Fruit fly (Drosophila melanogaster) whole organism, embryonic: ENCODE results near the gene fkh.

Source experiments
- Asciz ChIP-seq: fragments of 200-800 bp; sonication (Bioruptor generic); optimal IDR thresholded peaks from 2 replicates; lab custom pipeline; 2017; ENCODE audit warnings: missing biosample characterization, mild to moderate bottlenecking, missing genetic modification characterization, missing genetic modification reagents
- CG10209 ChIP-seq: fragments of 200-800 bp; sonication (Bioruptor generic); optimal IDR thresholded peaks from 3 replicates; lab custom pipeline; 2017; ENCODE audit warnings: missing biosample characterization, mild to moderate bottlenecking, missing genetic modification characterization, missing genetic modification reagents
- CG10274 ChIP-seq: fragments of 200-800 bp; sonication (Bioruptor generic); optimal IDR thresholded peaks from 3 replicates; lab custom pipeline; 2017; ENCODE audit warnings: missing biosample characterization, mild to moderate bottlenecking, missing genetic modification characterization
- CG10959 ChIP-seq: fragments of 200-800 bp; sonication (Bioruptor generic); IDR thresholded peaks from 2 replicates; pipeline ENCODE4 v1.3.6; 2022; ENCODE audit warnings: missing biosample characterization, missing genetic modification characterization
- CG11093 ChIP-seq: fragments of 200-800 bp; sonication (Bioruptor generic); IDR thresholded peaks from 3 replicates; pipeline ENCODE4 v1.3.6; 2022; ENCODE audit warnings: missing biosample characterization, missing genetic modification characterization
- CG11560 ChIP-seq: fragments of 200-800 bp; sonication (Bioruptor generic); IDR thresholded peaks from 3 replicates; pipeline ENCODE4 v1.3.6; 2022; ENCODE audit warnings: missing biosample characterization, missing genetic modification characterization
- CG12155 ChIP-seq: fragments of 200-800 bp; sonication (Bioruptor generic); optimal IDR thresholded peaks from 3 replicates; lab custom pipeline; 2016; ENCODE audit warnings: missing biosample characterization, missing genetic modification characterization
- CG13424 ChIP-seq: fragments of 200-800 bp; sonication (Bioruptor generic); optimal IDR thresholded peaks from 2 replicates; lab custom pipeline; 2019; ENCODE audit warnings: missing biosample characterization, mild to moderate bottlenecking, missing genetic modification characterization, moderate library complexity
- CG15696 ChIP-seq: fragments of 200-800 bp; sonication (Bioruptor generic); optimal IDR thresholded peaks from 2 replicates; lab custom pipeline; 2019; ENCODE audit warnings: missing biosample characterization, mild to moderate bottlenecking, missing genetic modification characterization, moderate library complexity
- CG2199 ChIP-seq: fragments of 200-800 bp; sonication (Bioruptor generic); IDR thresholded peaks from 3 replicates; pipeline ENCODE4 v1.3.6; 2022; ENCODE audit warnings: missing biosample characterization, missing genetic modification characterization
- CG31441 ChIP-seq: fragments of 200-800 bp; sonication (Bioruptor generic); IDR thresholded peaks from 2 replicates; pipeline ENCODE4 v1.3.6; 2022; ENCODE audit warnings: missing biosample characterization, missing genetic modification characterization
- CG4328 ChIP-seq: fragments of 200-800 bp; sonication (Bioruptor generic); optimal IDR thresholded peaks from 3 replicates; lab custom pipeline; 2017; ENCODE audit warnings: missing biosample characterization, missing genetic modification reagents, missing genetic modification characterization
- CG4820 ChIP-seq: fragments of 200-800 bp; sonication (Bioruptor generic); optimal IDR thresholded peaks from 3 replicates; lab custom pipeline; 2016; ENCODE audit warnings: missing biosample characterization, missing genetic modification characterization
- CG7372 ChIP-seq: fragments of 200-800 bp; sonication (Bioruptor generic); IDR thresholded peaks from 2 replicates; pipeline ENCODE4 v1.3.6; 2022; ENCODE audit warnings: missing biosample characterization, missing genetic modification characterization
- CG8089 ChIP-seq: fragments of 200-800 bp; sonication (Bioruptor generic); optimal IDR thresholded peaks from 3 replicates; lab custom pipeline; 2016; ENCODE audit warnings: missing biosample characterization, missing genetic modification characterization
- Chrac-16 ChIP-seq: fragments of 200-800 bp; sonication (Bioruptor generic); optimal IDR thresholded peaks from 3 replicates; lab custom pipeline; 2016; ENCODE audit warnings: missing biosample characterization, missing genetic modification characterization
- Eip74EF ChIP-seq, 2 experiments: fragments of 200-800 bp in 1 of 2; fragments of >200 bp in 1 of 2; sonication (Bioruptor generic) in 1 of 2; optimal IDR thresholded peaks; 2 replicates each; lab custom pipeline; 2017 to 2019; ENCODE audit warnings: missing biosample characterization in 2 of 2, missing genetic modification characterization in 2 of 2, mild to moderate bottlenecking in 1 of 2, moderate library complexity in 1 of 2
- HLH54F ChIP-seq: fragments of 200-800 bp; sonication (Bioruptor generic); optimal IDR thresholded peaks from 3 replicates; lab custom pipeline; 2016; ENCODE audit warnings: missing biosample characterization, missing genetic modification characterization
- Lpt ChIP-seq: fragments of >200 bp; optimal IDR thresholded peaks from 2 replicates; lab custom pipeline; 2018; ENCODE audit warnings: missing biosample characterization, missing genetic modification characterization
- Mad ChIP-seq: fragments of 200-800 bp; sonication (Bioruptor generic); optimal IDR thresholded peaks from 2 replicates; lab custom pipeline; 2016; ENCODE audit warnings: missing biosample characterization, missing genetic modification characterization
- Nf-YA ChIP-seq: fragments of 200-800 bp; sonication (Bioruptor generic); IDR thresholded peaks from 2 replicates; pipeline ENCODE4 v1.3.6; 2022; ENCODE audit warnings: missing biosample characterization, missing genetic modification characterization
- Opbp ChIP-seq: fragments of 200-800 bp; sonication (Bioruptor generic); IDR thresholded peaks from 3 replicates; pipeline ENCODE4 v1.3.6; 2022; ENCODE audit warnings: missing biosample characterization, missing genetic modification characterization; ENCODE audit not compliant: partially characterized antibody
- Pdp1 ChIP-seq, 2 experiments: fragments of 200-800 bp; sonication (Bioruptor generic); optimal IDR thresholded peaks; 3 replicates each; lab custom pipeline; 2016; ENCODE audit warnings: missing biosample characterization in 2 of 2, missing genetic modification characterization in 2 of 2, mild to moderate bottlenecking in 1 of 2, moderate library complexity in 1 of 2
- Ravus ChIP-seq: fragments of 200-800 bp; sonication (Bioruptor generic); IDR thresholded peaks from 2 replicates; pipeline ENCODE4 v1.3.6; 2022; ENCODE audit warnings: missing biosample characterization, missing genetic modification characterization
- Rfx ChIP-seq: fragments of 200-800 bp; sonication (Bioruptor generic); IDR thresholded peaks from 2 replicates; pipeline ENCODE4 v1.3.6; 2022; ENCODE audit warnings: missing biosample characterization, missing genetic modification characterization
- Sox100B ChIP-seq: fragments of 200-800 bp; sonication (Bioruptor generic); optimal IDR thresholded peaks from 3 replicates; lab custom pipeline; 2018; ENCODE audit warnings: missing biosample characterization, mild to moderate bottlenecking, missing genetic modification characterization
- ab ChIP-seq: fragments of 200-800 bp; sonication (Bioruptor generic); optimal IDR thresholded peaks from 2 replicates; lab custom pipeline; 2016; ENCODE audit warnings: missing biosample characterization, missing genetic modification characterization
- ap ChIP-seq: fragments of 200-800 bp; sonication (Bioruptor generic); IDR thresholded peaks from 2 replicates; pipeline ENCODE4 v1.3.6; 2022; ENCODE audit warnings: missing biosample characterization, missing genetic modification characterization
- ara ChIP-seq: fragments of 200-800 bp; sonication (Bioruptor generic); IDR thresholded peaks from 2 replicates; pipeline ENCODE4 v1.3.6; 2022; ENCODE audit warnings: missing biosample characterization, missing genetic modification characterization
- btn ChIP-seq: fragments of 200-800 bp; sonication (Bioruptor generic); optimal IDR thresholded peaks from 2 replicates; lab custom pipeline; 2016; ENCODE audit warnings: missing biosample characterization, missing genetic modification characterization
- cg ChIP-seq: fragments of 200-800 bp; sonication (Bioruptor generic); optimal IDR thresholded peaks from 3 replicates; lab custom pipeline; 2019; ENCODE audit warnings: missing biosample characterization, mild to moderate bottlenecking, missing genetic modification characterization, moderate library complexity
- crol ChIP-seq: fragments of 200-800 bp; sonication (Bioruptor generic); IDR thresholded peaks from 2 replicates; pipeline ENCODE4 v1.3.6; 2022; ENCODE audit warnings: missing biosample characterization, missing genetic modification characterization
- emc ChIP-seq: fragments of 200-800 bp; sonication (Bioruptor generic); optimal IDR thresholded peaks from 2 replicates; lab custom pipeline; 2016; ENCODE audit warnings: missing biosample characterization, missing genetic modification characterization
- ems ChIP-seq: fragments of 200-800 bp; sonication (Bioruptor generic); optimal IDR thresholded peaks from 3 replicates; lab custom pipeline; 2016; ENCODE audit warnings: missing biosample characterization, missing genetic modification characterization
- fd3F ChIP-seq: fragments of 200-800 bp; sonication (Bioruptor generic); optimal IDR thresholded peaks from 2 replicates; lab custom pipeline; 2018; ENCODE audit warnings: missing biosample characterization, mild to moderate bottlenecking, missing genetic modification characterization, moderate library complexity
- ftz-f1 ChIP-seq: fragments of 200-800 bp; sonication (Bioruptor generic); optimal IDR thresholded peaks from 2 replicates; lab custom pipeline; 2016; ENCODE audit warnings: missing biosample characterization, missing genetic modification characterization
- gcm2 ChIP-seq: fragments of 200-800 bp; sonication (Bioruptor generic); optimal IDR thresholded peaks from 2 replicates; lab custom pipeline; 2016; ENCODE audit warnings: missing biosample characterization, missing genetic modification characterization
- hb ChIP-seq: fragments of 200-800 bp; sonication (Bioruptor generic); IDR thresholded peaks from 3 replicates; pipeline ENCODE4 v1.3.6; 2022; ENCODE audit warnings: missing biosample characterization, missing genetic modification characterization; ENCODE audit not compliant: partially characterized antibody
- mam ChIP-seq: fragments of 200-800 bp; sonication (Bioruptor generic); optimal IDR thresholded peaks from 3 replicates; lab custom pipeline; 2016; ENCODE audit warnings: missing biosample characterization, missing genetic modification characterization
- nmo ChIP-seq: fragments of 200-800 bp; sonication (Bioruptor generic); optimal IDR thresholded peaks from 2 replicates; lab custom pipeline; 2018; ENCODE audit warnings: missing biosample characterization, mild to moderate bottlenecking, missing genetic modification characterization, moderate library complexity
- nom ChIP-seq: fragments of 200-800 bp; sonication (Bioruptor generic); optimal IDR thresholded peaks from 2 replicates; lab custom pipeline; 2017; ENCODE audit warnings: missing biosample characterization, missing genetic modification characterization, mild to moderate bottlenecking, moderate library complexity, missing genetic modification reagents
- oc ChIP-seq: fragments of 200-800 bp; sonication (Bioruptor generic); optimal IDR thresholded peaks from 2 replicates; lab custom pipeline; 2018; ENCODE audit warnings: missing biosample characterization, mild to moderate bottlenecking, missing genetic modification characterization, moderate library complexity
- pros ChIP-seq: fragments of 200-800 bp; sonication (Bioruptor generic); optimal IDR thresholded peaks from 3 replicates; lab custom pipeline; 2019; ENCODE audit warnings: missing biosample characterization, mild to moderate bottlenecking, missing genetic modification characterization, moderate library complexity
- pum ChIP-seq: fragments of 200-800 bp; sonication (Bioruptor generic); optimal IDR thresholded peaks from 2 replicates; lab custom pipeline; 2016; ENCODE audit warnings: missing biosample characterization, missing genetic modification characterization
- rib ChIP-seq: fragments of 200-800 bp; sonication (Bioruptor generic); IDR thresholded peaks from 2 replicates; pipeline ENCODE4 v1.3.6; 2022; ENCODE audit warnings: missing biosample characterization, missing genetic modification characterization
- shn ChIP-seq: fragments of 200-800 bp; sonication (Bioruptor generic); optimal IDR thresholded peaks from 3 replicates; lab custom pipeline; 2016; ENCODE audit warnings: missing biosample characterization, missing genetic modification characterization
- slbo ChIP-seq: fragments of 200-800 bp; sonication (Bioruptor generic); IDR thresholded peaks from 2 replicates; pipeline ENCODE4 v1.3.6; 2022; ENCODE audit warnings: missing biosample characterization, missing genetic modification characterization
- slp2 ChIP-seq: fragments of 200-800 bp; sonication (Bioruptor generic); optimal IDR thresholded peaks from 2 replicates; lab custom pipeline; 2016; ENCODE audit warnings: missing biosample characterization, missing genetic modification characterization
- sug ChIP-seq: fragments of 200-800 bp; optimal IDR thresholded peaks from 2 replicates; lab custom pipeline; 2019; ENCODE audit warnings: missing biosample characterization, mild to moderate bottlenecking, missing genetic modification characterization, moderate library complexity
- tin ChIP-seq: fragments of 200-800 bp; sonication (Bioruptor generic); optimal IDR thresholded peaks from 3 replicates; lab custom pipeline; 2016; ENCODE audit warnings: missing biosample characterization, missing genetic modification characterization
- ttk ChIP-seq: fragments of 200-800 bp; sonication (Bioruptor generic); IDR thresholded peaks from 2 replicates; pipeline ENCODE4 v2.1.2; 2022; ENCODE audit warnings: missing biosample characterization, missing genetic modification characterization

The fkh gene

dm6 chr3R:28590462-28590861, 5.4 kb upstream of the fkh start (continued):
- no peak for TF ChIP-seq ems
- TF ChIP-seq tin = no peak
- no peak for TF ChIP-seq cg
- TF ChIP-seq fd3F = peak; percentile 6
- no peak for TF ChIP-seq nmo (GFP tag; lab: Kevin White, UChicago)
- peak; percentile 27; the same call in 1 of the 3 replicates for TF ChIP-seq CG11093 (GFP tag; lab: Robert Waterston, UW)
- no peak for TF ChIP-seq btn (GFP tag; lab: Kevin White, UChicago)
- TF ChIP-seq crol = no peak
- TF ChIP-seq Ravus (GFP tag; lab: Robert Waterston, UW) = no peak
- TF ChIP-seq Mad (GFP tag; lab: Kevin White, UChicago) = no peak
- TF ChIP-seq Sox100B (GFP tag; lab: Kevin White, UChicago) = peak; percentile 66
- no peak for TF ChIP-seq Pdp1 (GFP tag; optimal IDR thresholded peaks at IDR 0.05; lab: Kevin White, UChicago)
- no peak for TF ChIP-seq CG10274 (GFP tag; lab: Kevin White, UChicago)
- no peak for TF ChIP-seq Lpt
- TF ChIP-seq Nf-YA = no peak
- no peak for TF ChIP-seq slp2
- no peak for TF ChIP-seq CG11560 (tag; lab: Robert Waterston, UW)
- TF ChIP-seq CG10209 (GFP tag; lab: Kevin White, UChicago) = peak; percentile 30
- peak; percentile 67; the same call in 1 of the 3 replicates for TF ChIP-seq CG2199 (GFP tag; lab: Robert Waterston, UW)
- no peak for TF ChIP-seq CG12155
- no peak for TF ChIP-seq CG4820 (GFP tag; lab: Kevin White, UChicago)
- 0 out of 2 replicates have a peak, but pooled peaks have one; percentile 22 for TF ChIP-seq rib (GFP tag; lab: Robert Waterston, UW)
- no peak for TF ChIP-seq gcm2 (GFP tag; lab: Kevin White, UChicago)
- TF ChIP-seq pros = no peak
- no peak for TF ChIP-seq ttk
- peak; percentile 73 for TF ChIP-seq oc (tag; lab: Kevin White, UChicago)
- no peak for TF ChIP-seq hb (GFP tag; lab: Robert Waterston, UW)
- TF ChIP-seq sug (tag; lab: Kevin White, UChicago) = peak; percentile 75
- TF ChIP-seq CG10959 (GFP tag; lab: Robert Waterston, UW) = no peak
- TF ChIP-seq CG7372 (GFP tag; lab: Robert Waterston, UW) = no peak
- TF ChIP-seq CG15696 = no peak
- TF ChIP-seq Rfx (GFP tag; lab: Robert Waterston, UW) = no peak; the same call in 1 of the 2 replicates
- TF ChIP-seq emc (GFP tag; lab: Kevin White, UChicago) = no peak
- no peak for TF ChIP-seq shn (GFP tag; lab: Kevin White, UChicago)
- TF ChIP-seq pum = no peak
- peak; percentile 38 for TF ChIP-seq CG13424 (tag; lab: Kevin White, UChicago)
- TF ChIP-seq slbo (GFP tag; lab: Robert Waterston, UW) = no peak
- peak; percentile 44; the same call in 1 of the 2 replicates for TF ChIP-seq ara
- TF ChIP-seq ab (GFP tag; lab: Kevin White, UChicago) = no peak
- TF ChIP-seq ap (GFP tag; lab: Robert Waterston, UW) = no peak
- TF ChIP-seq Eip74EF (GFP tag; optimal IDR thresholded peaks at IDR 0.05; lab: Kevin White, UChicago) = peak in 1 of 2 experiments; percentile 31
- peak; percentile 2 for TF ChIP-seq CG8089
- TF ChIP-seq Asciz = peak; percentile 71
- no peak for TF ChIP-seq Opbp
- peak; percentile 28 for TF ChIP-seq CG4328 (GFP tag; lab: Kevin White, UChicago)
- TF ChIP-seq CG31441 (GFP tag; lab: Robert Waterston, UW) = peak; percentile 42; the same call in 1 of the 2 replicates
- TF ChIP-seq ftz-f1 (GFP tag; lab: Kevin White, UChicago) = no peak
- TF ChIP-seq Chrac-16 (GFP tag; lab: Kevin White, UChicago) = no peak
- no peak for TF ChIP-seq mam (GFP tag; lab: Kevin White, UChicago)
- no peak for TF ChIP-seq nom (GFP tag; lab: Kevin White, UChicago)
- no peak for TF ChIP-seq HLH54F (GFP tag; lab: Kevin White, UChicago)
